Fruit fly (Drosophila melanogaster) whole organism, prepupa: ENCODE measurements around the gene CG42502.

Experiments used
- Blimp-1 ChIP-seq: fragments of 200-800 bp; sonication (Bioruptor generic); optimal IDR thresholded peaks from 3 replicates; lab custom pipeline; 2017; ENCODE audit warnings: missing biosample characterization, missing genetic modification characterization, mild to moderate bottlenecking, moderate library complexity, missing genetic modification reagents
- CG11762 ChIP-seq: fragments of 200-800 bp; sonication (Bioruptor generic); optimal IDR thresholded peaks from 3 replicates; lab custom pipeline; 2016; ENCODE audit warnings: missing biosample characterization, missing genetic modification characterization; ENCODE audit not compliant: insufficient read depth
- CG11902 ChIP-seq: fragments of 200-800 bp; sonication (Bioruptor generic); optimal IDR thresholded peaks from 3 replicates; lab custom pipeline; 2016; ENCODE audit warnings: missing biosample characterization, missing genetic modification characterization
- CG15336 ChIP-seq: fragments of 200-800 bp; sonication (Bioruptor generic); IDR thresholded peaks from 2 replicates; pipeline ENCODE4 v1.3.6; 2022; ENCODE audit warnings: missing biosample characterization, missing genetic modification characterization
- CG3032 ChIP-seq: fragments of 200-800 bp; optimal IDR thresholded peaks from 2 replicates; lab custom pipeline; 2019; ENCODE audit warnings: missing biosample characterization, mild to moderate bottlenecking, missing genetic modification characterization, moderate library complexity
- CG31627 ChIP-seq: fragments of 200-800 bp; sonication (Bioruptor generic); optimal IDR thresholded peaks from 3 replicates; lab custom pipeline; 2016; ENCODE audit warnings: missing biosample characterization, missing genetic modification characterization
- CG32006 ChIP-seq: fragments of 200-800 bp; sonication (Bioruptor generic); optimal IDR thresholded peaks from 3 replicates; lab custom pipeline; 2017; ENCODE audit warnings: missing biosample characterization, mild to moderate bottlenecking, missing genetic modification characterization
- CG3919 ChIP-seq: fragments of 200-800 bp; sonication (Bioruptor generic); optimal IDR thresholded peaks from 3 replicates; lab custom pipeline; 2016; ENCODE audit warnings: missing biosample characterization, missing genetic modification characterization
- CG4318 ChIP-seq: fragments of 200-800 bp; sonication (Bioruptor generic); optimal IDR thresholded peaks from 3 replicates; lab custom pipeline; 2017; ENCODE audit warnings: missing biosample characterization, mild to moderate bottlenecking, missing genetic modification characterization
- CG6163 ChIP-seq: fragments of 200-800 bp; sonication (Bioruptor generic); IDR thresholded peaks from 3 replicates; pipeline ENCODE4 v1.3.6; 2022; ENCODE audit warnings: missing biosample characterization, missing genetic modification characterization
- CG6276 ChIP-seq: fragments of 200-800 bp; sonication (Bioruptor generic); optimal IDR thresholded peaks from 2 replicates; lab custom pipeline; 2017; ENCODE audit warnings: missing biosample characterization, mild to moderate bottlenecking, missing genetic modification characterization
- CG6854 ChIP-seq: fragments of 200-800 bp; sonication (Bioruptor generic); optimal IDR thresholded peaks from 2 replicates; lab custom pipeline; 2017; ENCODE audit warnings: missing biosample characterization, mild to moderate bottlenecking, missing genetic modification characterization
- CG8119 ChIP-seq: fragments of 200-800 bp; sonication (Bioruptor generic); IDR thresholded peaks from 3 replicates; pipeline ENCODE4 v1.3.6; 2022; ENCODE audit warnings: missing biosample characterization, missing genetic modification characterization
- Eip75B ChIP-seq: fragments of 200-800 bp; sonication (Bioruptor generic); optimal IDR thresholded peaks from 3 replicates; lab custom pipeline; 2016; ENCODE audit warnings: missing biosample characterization, missing genetic modification characterization
- Eip78C ChIP-seq: fragments of 200-800 bp; sonication (Bioruptor generic); peaks from one replicate; lab custom pipeline; 2016; ENCODE audit warnings: missing biosample characterization, missing genetic modification characterization
- Eip93F ChIP-seq: fragments of 200-800 bp; sonication (Bioruptor generic); optimal IDR thresholded peaks from 2 replicates; lab custom pipeline; 2016; ENCODE audit warnings: missing biosample characterization, mild to moderate bottlenecking, missing genetic modification characterization
- Ets21C ChIP-seq: fragments of 200-800 bp; sonication (Bioruptor generic); optimal IDR thresholded peaks from 3 replicates; lab custom pipeline; 2016; ENCODE audit warnings: missing biosample characterization, missing genetic modification characterization
- Ets96B ChIP-seq: fragments of 200-800 bp; optimal IDR thresholded peaks from 2 replicates; lab custom pipeline; 2019; ENCODE audit warnings: missing biosample characterization, mild to moderate bottlenecking, missing genetic modification characterization, moderate library complexity
- Gug ChIP-seq: fragments of 200-800 bp; sonication (Bioruptor generic); IDR thresholded peaks from 2 replicates; pipeline ENCODE4 v1.3.6; 2022; ENCODE audit warnings: missing biosample characterization, missing genetic modification characterization
- Hr38 ChIP-seq: sonication (Bioruptor generic); optimal IDR thresholded peaks from 2 replicates; lab custom pipeline; 2016; ENCODE audit warnings: missing biosample characterization, missing genetic modification characterization
- Hr4 ChIP-seq: fragments of 200-800 bp; sonication (Bioruptor generic); optimal IDR thresholded peaks from 3 replicates; lab custom pipeline; 2016; ENCODE audit warnings: missing biosample characterization, missing genetic modification characterization
- Lpt ChIP-seq: fragments of 200-800 bp; sonication (Bioruptor generic); optimal IDR thresholded peaks from 3 replicates; lab custom pipeline; 2016; ENCODE audit warnings: missing biosample characterization, missing genetic modification characterization
- Met ChIP-seq: fragments of 200-800 bp; sonication (Bioruptor generic); optimal IDR thresholded peaks from 3 replicates; lab custom pipeline; 2016; ENCODE audit warnings: missing biosample characterization, missing genetic modification characterization
- Sox102F ChIP-seq: fragments of 200-800 bp; sonication (Bioruptor generic); optimal IDR thresholded peaks from 2 replicates; lab custom pipeline; 2016; ENCODE audit warnings: missing biosample characterization, mild to moderate bottlenecking, missing genetic modification characterization
- Sox14 ChIP-seq: fragments of 200-800 bp; sonication (Bioruptor generic); optimal IDR thresholded peaks from 3 replicates; lab custom pipeline; 2016; ENCODE audit warnings: missing biosample characterization, missing genetic modification characterization
- achi ChIP-seq: fragments of 200-800 bp; sonication (Bioruptor generic); optimal IDR thresholded peaks from 3 replicates; lab custom pipeline; 2016; ENCODE audit warnings: missing biosample characterization, missing genetic modification characterization
- acj6 ChIP-seq: fragments of 200-800 bp; sonication (Bioruptor generic); optimal IDR thresholded peaks from 3 replicates; lab custom pipeline; 2016; ENCODE audit warnings: missing biosample characterization, missing genetic modification characterization
- eg ChIP-seq: fragments of 200-800 bp; sonication (Bioruptor generic); IDR thresholded peaks from 3 replicates; pipeline ENCODE4 v1.3.6; 2022; ENCODE audit warnings: missing biosample characterization, missing genetic modification characterization
- esn ChIP-seq: fragments of 200-800 bp; sonication (Bioruptor generic); optimal IDR thresholded peaks from 2 replicates; lab custom pipeline; 2016; ENCODE audit warnings: missing biosample characterization, mild to moderate bottlenecking, missing genetic modification characterization, moderate library complexity
- fd85E ChIP-seq: fragments of 200-800 bp; sonication (Bioruptor generic); optimal IDR thresholded peaks from 3 replicates; lab custom pipeline; 2016; ENCODE audit warnings: missing biosample characterization, missing genetic modification characterization
- lz ChIP-seq: fragments of 200-800 bp; sonication (Bioruptor generic); optimal IDR thresholded peaks from 3 replicates; lab custom pipeline; 2016; ENCODE audit warnings: missing biosample characterization, missing genetic modification characterization
- net ChIP-seq: fragments of 200-800 bp; sonication (Bioruptor generic); optimal IDR thresholded peaks from 3 replicates; lab custom pipeline; 2016; ENCODE audit warnings: missing biosample characterization, missing genetic modification characterization
- pdm3 ChIP-seq: fragments of 200-800 bp; sonication (Bioruptor generic); optimal IDR thresholded peaks from 3 replicates; lab custom pipeline; 2016; ENCODE audit warnings: missing biosample characterization, missing genetic modification characterization
- salr ChIP-seq, 2 experiments: fragments of 200-800 bp; sonication (Bioruptor generic); optimal IDR thresholded peaks; 3 replicates each; lab custom pipeline; 2016 to 2018; ENCODE audit warnings: missing biosample characterization in 2 of 2, missing genetic modification characterization in 2 of 2, mild to moderate bottlenecking in 1 of 2
- spab ChIP-seq: fragments of 200-800 bp; sonication (Bioruptor generic); optimal IDR thresholded peaks from 2 replicates; lab custom pipeline; 2017; ENCODE audit warnings: missing biosample characterization, mild to moderate bottlenecking, missing genetic modification characterization, missing genetic modification reagents
- topi ChIP-seq: fragments of 200-800 bp; sonication (Bioruptor generic); optimal IDR thresholded peaks from 3 replicates; lab custom pipeline; 2016; ENCODE audit warnings: missing biosample characterization, missing genetic modification characterization

Gene CG42502

DNA sequence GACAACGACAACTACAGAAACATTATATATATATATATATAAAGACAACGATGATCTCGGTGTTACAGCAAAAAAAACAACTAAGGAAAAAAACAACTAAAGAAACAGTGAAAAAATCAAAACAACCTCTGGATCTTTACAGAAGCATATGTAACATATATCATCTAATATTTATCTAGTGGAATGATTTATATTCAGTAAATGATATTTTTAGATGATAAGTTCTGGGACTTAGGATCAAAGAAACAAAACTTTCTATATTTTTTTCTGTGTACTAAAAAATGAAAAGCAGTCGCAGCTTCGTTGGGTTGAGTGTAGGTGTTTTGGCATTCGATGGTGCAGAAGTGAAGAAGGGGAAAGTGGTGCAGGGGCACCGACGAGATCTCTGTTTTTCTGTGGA lies 43.9 kb downstream of the CG42502 start (continued):
- TF ChIP-seq Gug (GFP tag; lab: Robert Waterston, UW) (no peak), Sox102F (no peak), CG6276 (GFP tag; lab: Kevin White, UChicago) (peak; percentile 26), CG11902 (no peak), CG6163 (GFP tag; lab: Robert Waterston, UW) (peak; percentile 41; the same call in 1 of the 3 replicates), topi (GFP tag; lab: Kevin White, UChicago) (no peak), pdm3 (no peak), spab (GFP tag; lab: Kevin White, UChicago) (no peak), acj6 (GFP tag; lab: Kevin White, UChicago) (no peak), Ets21C (GFP tag; lab: Kevin White, UChicago) (no peak), lz (GFP tag; lab: Kevin White, UChicago) (no peak), Lpt (no peak), CG11762 (GFP tag; lab: Kevin White, UChicago) (no peak), Hr38 (GFP tag; lab: Kevin White, UChicago) (no peak), salr (GFP tag; optimal IDR thresholded peaks at IDR 0.05; lab: Kevin White, UChicago) (no peak), CG6854 (no peak), fd85E (no peak), net (GFP tag; lab: Kevin White, UChicago) (no peak), CG8119 (GFP tag; lab: Robert Waterston, UW) (peak; percentile 64), Eip93F (GFP tag; lab: Kevin White, UChicago) (no peak), Eip75B (GFP tag; lab: Kevin White, UChicago) (peak; percentile 7), CG3032 (tag; lab: Kevin White, UChicago) (peak; percentile 35), Blimp-1 (no peak), CG32006 (peak; percentile 61), Met (no peak), Hr4 (GFP tag; lab: Kevin White, UChicago) (peak; percentile 57), CG3919 (GFP tag; lab: Kevin White, UChicago) (peak; percentile 27), CG15336 (peak; percentile 75), CG31627 (no peak), esn (no peak)

DNA sequence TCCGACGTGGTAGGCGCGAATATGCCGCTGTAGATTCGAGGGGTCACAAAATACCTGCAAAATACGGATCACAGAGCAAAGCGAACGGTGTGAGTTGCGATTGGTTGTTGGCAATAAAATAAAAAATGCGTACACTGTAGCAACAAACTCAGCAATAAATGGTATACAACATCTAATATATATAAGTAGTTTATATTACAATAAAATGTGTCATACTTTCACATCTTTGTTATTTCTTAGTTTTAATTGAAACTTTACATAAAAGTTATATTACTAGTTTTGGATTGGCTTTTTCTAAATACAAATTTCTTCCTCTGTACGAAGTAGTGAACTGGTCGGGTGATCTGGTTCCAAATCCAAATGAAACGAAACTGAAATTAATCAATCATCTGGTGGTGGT lies 45.3 kb downstream of the CG42502 start:
- TF ChIP-seq CG32006, result peak; percentile 25
- no peak for TF ChIP-seq Ets96B (tag; lab: Kevin White, UChicago)
- no peak for TF ChIP-seq CG3919 (GFP tag; lab: Kevin White, UChicago)
- no peak for TF ChIP-seq CG11902
- no peak for TF ChIP-seq achi (GFP tag; lab: Kevin White, UChicago)
- TF ChIP-seq topi (GFP tag; lab: Kevin White, UChicago), result no peak
- peak; percentile 53 for TF ChIP-seq Eip78C (GFP tag; lab: Kevin White, UChicago)
- no peak for TF ChIP-seq Sox14
- TF ChIP-seq Eip93F (GFP tag; lab: Kevin White, UChicago), result no peak
- peak; percentile 67 for TF ChIP-seq CG15336
- TF ChIP-seq CG8119 (GFP tag; lab: Robert Waterston, UW), result peak; percentile 63; the same call in 2 of the 3 replicates
- TF ChIP-seq CG31627, result no peak
- TF ChIP-seq CG6276 (GFP tag; lab: Kevin White, UChicago), result peak; percentile 12
- peak; percentile 29 for TF ChIP-seq Hr4 (GFP tag; lab: Kevin White, UChicago)
- TF ChIP-seq eg (GFP tag; lab: Robert Waterston, UW), result peak; percentile 57; the same call in 2 of the 3 replicates
- TF ChIP-seq CG4318, result no peak
